Worm (Caenorhabditis elegans) whole organism, L3 larva: ENCODE results near the gene K10C2.7.

Experiments
- R02D3.7 ChIP-seq: fragments of 150-350 bp; optimal IDR thresholded peaks from 2 replicates; lab custom pipeline; 2014; ENCODE audit warnings: missing biosample characterization, missing genetic modification characterization
- ZK546.5 ChIP-seq: sonication (generic microtip); optimal IDR thresholded peaks from 2 replicates; lab custom pipeline; 2017; ENCODE audit warnings: missing biosample characterization, missing genetic modification characterization
- aly-2 ChIP-seq: fragments of 150-350 bp; optimal IDR thresholded peaks from 2 replicates; lab custom pipeline; 2014; ENCODE audit warnings: missing biosample characterization, missing genetic modification characterization
- ceh-28 ChIP-seq: fragments of 150-350 bp; optimal IDR thresholded peaks from 2 replicates; lab custom pipeline; 2014; ENCODE audit warnings: missing biosample characterization, missing genetic modification reagents, missing genetic modification characterization
- ceh-82 ChIP-seq: fragments of 150-350 bp; optimal IDR thresholded peaks from 2 replicates; lab custom pipeline; 2014; ENCODE audit warnings: missing biosample characterization, missing genetic modification characterization
- daf-12 ChIP-seq: fragments of 150-350 bp; optimal IDR thresholded peaks from 2 replicates; lab custom pipeline; 2014; ENCODE audit warnings: missing biosample characterization, missing genetic modification reagents, missing genetic modification characterization
- egl-27 ChIP-seq: sonication (generic microtip); optimal IDR thresholded peaks from 4 replicates; lab custom pipeline; 2017; ENCODE audit warnings: missing biosample characterization, missing genetic modification reagents, missing genetic modification characterization
- elt-1 ChIP-seq: fragments of 150-350 bp; optimal IDR thresholded peaks from 2 replicates; lab custom pipeline; 2014; ENCODE audit warnings: missing biosample characterization, missing genetic modification characterization
- fkh-10 ChIP-seq: sonication (generic microtip); optimal IDR thresholded peaks from 2 replicates; lab custom pipeline; 2017; ENCODE audit warnings: missing biosample characterization, missing genetic modification reagents, missing genetic modification characterization
- fkh-2 ChIP-seq: fragments of 150-350 bp; optimal IDR thresholded peaks from 2 replicates; lab custom pipeline; 2014; ENCODE audit warnings: missing biosample characterization, missing genetic modification reagents, missing genetic modification characterization
- fos-1 ChIP-seq: fragments of 150-350 bp; optimal IDR thresholded peaks from 2 replicates; lab custom pipeline; 2014; ENCODE audit warnings: missing biosample characterization, missing genetic modification characterization
- jun-1 ChIP-seq: fragments of 150-350 bp; optimal IDR thresholded peaks from 2 replicates; lab custom pipeline; 2014; ENCODE audit warnings: missing biosample characterization, missing genetic modification reagents, missing genetic modification characterization
- lin-15B ChIP-seq: fragments of 150-350 bp; optimal IDR thresholded peaks from 2 replicates; lab custom pipeline; 2014; ENCODE audit warnings: missing biosample characterization, missing genetic modification characterization
- lin-39 ChIP-seq: fragments of 150-350 bp; optimal IDR thresholded peaks from 2 replicates; lab custom pipeline; 2018; ENCODE audit warnings: missing biosample characterization, missing genetic modification reagents, missing genetic modification characterization
- lsy-12 ChIP-seq: sonication (generic microtip); optimal IDR thresholded peaks from 2 replicates; lab custom pipeline; 2016; ENCODE audit warnings: mild to moderate bottlenecking, missing genetic modification characterization, missing compliant biosample characterization
- mdl-1 ChIP-seq: fragments of 150-350 bp; optimal IDR thresholded peaks from 2 replicates; lab custom pipeline; 2014; ENCODE audit warnings: missing biosample characterization, missing genetic modification characterization
- mml-1 ChIP-seq: fragments of 150-350 bp; sonication (generic microtip); optimal IDR thresholded peaks from 3 replicates; lab custom pipeline; 2014; ENCODE audit warnings: missing biosample characterization, missing genetic modification characterization
- nfya-1 ChIP-seq: sonication (generic microtip); optimal IDR thresholded peaks from 2 replicates; lab custom pipeline; 2017; ENCODE audit warnings: missing genetic modification characterization, mild to moderate bottlenecking, missing compliant biosample characterization, antibody characterized with exemption, moderate library complexity; ENCODE audit not compliant: insufficient read depth
- nhr-12 ChIP-seq: fragments of 150-350 bp; optimal IDR thresholded peaks from 2 replicates; lab custom pipeline; 2014; ENCODE audit warnings: missing biosample characterization, missing genetic modification characterization
- nhr-237 ChIP-seq: fragments of 150-350 bp; optimal IDR thresholded peaks from 2 replicates; lab custom pipeline; 2014; ENCODE audit warnings: missing biosample characterization, missing genetic modification characterization
- nhr-25 ChIP-seq: sonication (generic microtip); optimal IDR thresholded peaks from 2 replicates; lab custom pipeline; 2017; ENCODE audit warnings: missing biosample characterization, missing genetic modification characterization
- nhr-28 ChIP-seq: fragments of 150-350 bp; optimal IDR thresholded peaks from 2 replicates; lab custom pipeline; 2014; ENCODE audit warnings: missing biosample characterization, missing genetic modification characterization
- nhr-43 ChIP-seq: sonication (generic microtip); optimal IDR thresholded peaks from 2 replicates; lab custom pipeline; 2016; ENCODE audit warnings: mild to moderate bottlenecking, missing genetic modification characterization, missing compliant biosample characterization; ENCODE audit not compliant: poor library complexity, severe bottlenecking
- nhr-76 ChIP-seq: fragments of 150-350 bp; sonication (generic microtip); optimal IDR thresholded peaks from 5 replicates; lab custom pipeline; 2014; ENCODE audit warnings: missing biosample characterization, missing genetic modification characterization
- nhr-77 ChIP-seq: fragments of 150-350 bp; optimal IDR thresholded peaks from 2 replicates; lab custom pipeline; 2014; ENCODE audit warnings: missing biosample characterization, missing genetic modification characterization
- pha-4 ChIP-seq: fragments of 150-350 bp; optimal IDR thresholded peaks from 2 replicates; lab custom pipeline; 2014; ENCODE audit warnings: missing biosample characterization, missing genetic modification reagents, missing genetic modification characterization
- skn-1 ChIP-seq: fragments of 150-350 bp; optimal IDR thresholded peaks from 2 replicates; lab custom pipeline; 2014; ENCODE audit warnings: missing biosample characterization, missing genetic modification characterization
- snpc-4 ChIP-seq: fragments of 150-350 bp; optimal IDR thresholded peaks from 2 replicates; lab custom pipeline; 2014; ENCODE audit warnings: missing biosample characterization, missing genetic modification characterization
- tbx-2 ChIP-seq: sonication (generic microtip); optimal IDR thresholded peaks from 2 replicates; lab custom pipeline; 2016; ENCODE audit warnings: mild to moderate bottlenecking, missing genetic modification characterization, missing compliant biosample characterization
- unc-39 ChIP-seq: sonication (generic microtip); optimal IDR thresholded peaks from 4 replicates; lab custom pipeline; 2017; ENCODE audit warnings: missing biosample characterization, missing genetic modification characterization
- unc-62 ChIP-seq: fragments of 150-350 bp; sonication (generic microtip); optimal IDR thresholded peaks from 4 replicates; lab custom pipeline; 2014; ENCODE audit warnings: missing biosample characterization, missing genetic modification reagents, missing genetic modification characterization
- ztf-4 ChIP-seq: fragments of 150-350 bp; optimal IDR thresholded peaks from 2 replicates; lab custom pipeline; 2014; ENCODE audit warnings: missing biosample characterization, missing genetic modification characterization

K10C2.7 gene

DNA sequence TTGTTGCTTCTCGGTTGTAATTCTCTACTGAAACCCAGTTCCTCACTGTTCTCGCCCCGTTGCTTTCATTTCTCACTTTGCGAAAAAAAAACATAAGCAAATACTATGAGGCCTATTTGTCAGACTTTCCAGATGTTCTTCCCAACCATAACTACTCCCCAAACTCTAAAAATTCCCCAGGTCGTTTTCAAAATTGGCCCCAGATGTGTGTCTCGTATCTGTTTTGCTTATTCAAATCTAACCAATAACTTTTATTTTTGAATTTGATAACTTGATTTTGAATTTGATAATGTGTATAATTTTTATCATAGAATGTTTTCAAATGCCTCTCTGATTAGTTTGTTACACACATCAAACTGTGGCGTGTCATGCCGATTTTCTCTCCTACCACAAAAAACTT is 35.5 kb downstream of the K10C2.7 start:
- TF ChIP-seq pha-4 (tag; lab: Kevin White, UChicago) (no peak), ceh-28 (tag; lab: Kevin White, UChicago) (no peak), nhr-76 (tag; lab: Kevin White, UChicago) (no peak), jun-1 (tag; lab: Kevin White, UChicago) (no peak), lin-15B (tag; lab: Kevin White, UChicago) (no peak), skn-1 (tag; lab: Kevin White, UChicago) (no peak), lsy-12 (tag; lab: Kevin White, UChicago) (no peak), nfya-1 (no peak), R02D3.7 (tag; lab: Kevin White, UChicago) (no peak), nhr-43 (tag; lab: Kevin White, UChicago) (no peak), nhr-25 (tag; lab: Kevin White, UChicago) (no peak), fkh-10 (GFP tag; lab: Kevin White, UChicago) (no peak)
- TF ChIP-seq, all 47 proteins: peak for 0

DNA sequence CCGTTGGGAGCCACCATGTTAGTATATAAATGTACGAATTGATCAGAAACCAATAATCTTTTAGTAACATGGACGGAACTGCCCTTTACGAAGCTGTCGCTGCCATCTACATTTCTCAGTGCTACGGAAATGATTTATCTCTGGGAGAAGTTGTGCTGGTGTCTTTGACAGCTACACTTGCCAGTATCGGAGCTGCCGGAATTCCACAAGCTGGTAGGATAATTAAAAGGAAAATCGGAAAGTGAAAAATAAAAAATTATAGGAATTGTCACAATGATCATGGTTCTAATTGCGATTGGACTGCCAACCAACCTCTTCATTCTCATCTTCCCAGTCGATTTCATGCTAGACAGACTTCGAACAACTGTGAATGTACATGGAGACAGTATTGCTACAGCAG is 37.4 kb downstream of the K10C2.7 start:
- TF ChIP-seq nhr-43 (tag; lab: Kevin White, UChicago) (no peak), unc-62 (GFP tag; lab: Kevin White, UChicago) (no peak), egl-27 (tag; lab: Kevin White, UChicago) (no peak), daf-12 (tag; lab: Kevin White, UChicago) (no peak), snpc-4 (tag; lab: Kevin White, UChicago) (no peak), nhr-28 (tag; lab: Kevin White, UChicago) (no peak), nhr-25 (tag; lab: Kevin White, UChicago) (no peak), pha-4 (tag; lab: Kevin White, UChicago) (no peak), ZK546.5 (tag; lab: Kevin White, UChicago) (no peak), lin-39 (tag; lab: Kevin White, UChicago) (no peak), unc-39 (tag; lab: Kevin White, UChicago) (no peak), ztf-4 (tag; lab: Kevin White, UChicago) (no peak), nhr-12 (tag; lab: Kevin White, UChicago) (no peak), ceh-82 (tag; lab: Kevin White, UChicago) (no peak)
- TF ChIP-seq, all 47 proteins: peak for 0

DNA sequence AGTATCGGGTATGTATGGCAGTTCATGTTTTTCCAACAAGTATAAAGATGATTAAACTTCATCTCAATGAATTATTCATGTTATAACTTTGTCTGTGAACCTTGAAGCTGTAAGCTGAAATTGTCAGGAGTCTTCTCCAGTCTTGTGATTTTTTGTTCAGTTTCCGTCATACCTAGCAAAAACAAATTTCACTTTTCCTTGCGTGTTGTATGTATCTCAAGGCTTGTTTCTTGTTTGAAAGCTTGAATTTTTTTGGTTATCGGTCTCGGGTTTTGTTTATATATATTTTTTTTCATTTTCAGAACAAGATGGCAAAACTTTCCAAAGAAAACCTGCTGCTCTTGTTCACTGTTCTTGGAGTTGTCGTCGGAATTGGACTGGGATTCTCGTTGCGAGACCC is 40.2 kb downstream of the K10C2.7 start, which contains the start of gene glt-4:
Gene glt-4 (plus strand): TSS at position 301 of the 400 bp plus-strand sequence.
- TF ChIP-seq nhr-77 (no peak), mdl-1 (tag; lab: Kevin White, UChicago) (no peak), elt-1 (no peak), egl-27 (tag; lab: Kevin White, UChicago) (no peak), lin-39 (tag; lab: Kevin White, UChicago) (no peak), fos-1 (no peak), aly-2 (tag; lab: Kevin White, UChicago) (no peak), daf-12 (tag; lab: Kevin White, UChicago) (no peak), tbx-2 (tag; lab: Kevin White, UChicago) (no peak), nfya-1 (no peak), unc-39 (tag; lab: Kevin White, UChicago) (no peak), nhr-237 (tag; lab: Kevin White, UChicago) (no peak), snpc-4 (tag; lab: Kevin White, UChicago) (no peak), lin-15B (tag; lab: Kevin White, UChicago) (no peak), lsy-12 (tag; lab: Kevin White, UChicago) (no peak), fkh-2 (tag; lab: Kevin White, UChicago) (no peak)

DNA sequence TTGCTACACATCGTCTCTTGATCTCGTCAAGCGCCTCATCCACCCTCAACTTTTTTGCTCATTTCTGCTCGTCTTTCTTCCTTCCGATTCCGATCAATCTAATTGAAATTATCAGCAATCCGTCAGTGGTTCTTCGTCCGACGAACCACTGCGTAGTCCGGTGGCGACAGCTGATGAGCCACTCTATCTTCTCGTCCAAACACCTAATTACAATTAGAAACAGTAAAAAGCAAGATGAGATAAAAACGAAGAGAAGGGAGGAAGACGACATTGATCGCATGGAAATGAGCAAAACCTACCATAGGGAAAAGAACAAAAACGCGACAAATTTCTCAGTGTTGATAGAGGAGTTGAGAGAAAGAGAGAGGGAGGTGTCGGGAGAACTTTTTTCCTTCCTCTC is 43.8 kb downstream of the K10C2.7 start:
- TF ChIP-seq nfya-1 (peak; percentile 10), mml-1 (tag; lab: Kevin White, UChicago) (no peak)
- TF ChIP-seq, all 47 proteins: peak for 1
